Worm (Caenorhabditis elegans) whole organism, late embryonic: ENCODE data around the gene C54E10.6.

Source experiments
- C08G9.2 ChIP-seq: sonication (generic microtip); optimal IDR thresholded peaks from 2 replicates; lab custom pipeline; 2016; ENCODE audit warnings: mild to moderate bottlenecking, missing genetic modification characterization, moderate library complexity, missing compliant biosample characterization
- C38D4.7 ChIP-seq: fragments of 200-800 bp; sonication (Bioruptor generic); optimal IDR thresholded peaks from 2 replicates; lab custom pipeline; 2018; ENCODE audit warnings: mild to moderate bottlenecking, missing genetic modification characterization, moderate library complexity, missing compliant biosample characterization
- K02D7.2 ChIP-seq: sonication (generic microtip); optimal IDR thresholded peaks from 2 replicates; lab custom pipeline; 2017; ENCODE audit warnings: mild to moderate bottlenecking, missing genetic modification characterization, missing compliant biosample characterization
- K09A11.1 ChIP-seq: sonication (generic microtip); optimal IDR thresholded peaks from 2 replicates; lab custom pipeline; 2017; ENCODE audit warnings: antibody characterized with exemption, mild to moderate bottlenecking, missing genetic modification characterization, missing compliant biosample characterization; ENCODE audit not compliant: insufficient read depth
- T23F11.4 ChIP-seq: fragments of 200-800 bp; sonication (Bioruptor generic); optimal IDR thresholded peaks from 2 replicates; lab custom pipeline; 2018; ENCODE audit warnings: mild to moderate bottlenecking, missing genetic modification characterization, missing compliant biosample characterization
- ahr-1 ChIP-seq: sonication (generic microtip); optimal IDR thresholded peaks from 2 replicates; lab custom pipeline; 2016; ENCODE audit warnings: missing genetic modification characterization, missing compliant biosample characterization
- ceh-24 ChIP-seq: sonication (generic microtip); optimal IDR thresholded peaks from 2 replicates; lab custom pipeline; 2016; ENCODE audit warnings: mild to moderate bottlenecking, missing genetic modification characterization, missing compliant biosample characterization
- ceh-30 ChIP-seq: fragments of 150-350 bp; optimal IDR thresholded peaks from 2 replicates; lab custom pipeline; 2014; ENCODE audit warnings: missing biosample characterization, missing genetic modification characterization
- ceh-34 ChIP-seq: sonication (generic microtip); optimal IDR thresholded peaks from 2 replicates; lab custom pipeline; 2016; ENCODE audit warnings: mild to moderate bottlenecking, missing genetic modification characterization, missing compliant biosample characterization
- ceh-48 ChIP-seq: sonication (generic microtip); optimal IDR thresholded peaks from 2 replicates; lab custom pipeline; 2016; ENCODE audit warnings: missing genetic modification characterization, inconsistent platforms, missing compliant biosample characterization
- ceh-6 ChIP-seq: fragments of 200-800 bp; sonication (Bioruptor generic); optimal IDR thresholded peaks from 2 replicates; lab custom pipeline; 2018; ENCODE audit warnings: mild to moderate bottlenecking, missing genetic modification characterization, missing compliant biosample characterization
- elt-2 ChIP-seq: sonication (generic microtip); optimal IDR thresholded peaks from 2 replicates; lab custom pipeline; 2016; ENCODE audit warnings: missing genetic modification reagents, missing genetic modification characterization, missing compliant biosample characterization
- elt-4 ChIP-seq: sonication (generic microtip); optimal IDR thresholded peaks from 2 replicates; lab custom pipeline; 2016; ENCODE audit warnings: missing genetic modification characterization, missing compliant biosample characterization
- ets-4 ChIP-seq: sonication (generic microtip); optimal IDR thresholded peaks from 2 replicates; lab custom pipeline; 2016; ENCODE audit warnings: missing genetic modification characterization, missing compliant biosample characterization
- fax-1 ChIP-seq: sonication (generic microtip); optimal IDR thresholded peaks from 2 replicates; lab custom pipeline; 2016; ENCODE audit warnings: missing genotype, missing genetic modification characterization, missing compliant biosample characterization
- fkh-6 ChIP-seq: sonication (generic microtip); optimal IDR thresholded peaks from 2 replicates; lab custom pipeline; 2016; ENCODE audit warnings: missing genetic modification characterization, missing compliant biosample characterization
- gmeb-2 ChIP-seq: sonication (generic microtip); optimal IDR thresholded peaks from 2 replicates; lab custom pipeline; 2016; ENCODE audit warnings: missing genetic modification characterization, inconsistent platforms, missing compliant biosample characterization
- hlh-13 ChIP-seq: fragments of 200-800 bp; sonication (Bioruptor generic); optimal IDR thresholded peaks from 2 replicates; lab custom pipeline; 2018; ENCODE audit warnings: mild to moderate bottlenecking, missing genetic modification characterization, missing compliant biosample characterization
- hlh-15 ChIP-seq: sonication (generic microtip); optimal IDR thresholded peaks from 2 replicates; lab custom pipeline; 2016; ENCODE audit warnings: missing genetic modification characterization, missing compliant biosample characterization
- hlh-30 ChIP-seq: sonication (generic microtip); optimal IDR thresholded peaks from 2 replicates; lab custom pipeline; 2017; ENCODE audit warnings: antibody characterized with exemption, missing genetic modification characterization, missing compliant biosample characterization; ENCODE audit not compliant: insufficient read depth
- hlh-6 ChIP-seq: sonication (generic microtip); optimal IDR thresholded peaks from 2 replicates; lab custom pipeline; 2016; ENCODE audit warnings: missing genotype, missing genetic modification characterization, missing compliant biosample characterization
- hlh-8 ChIP-seq: sonication (generic microtip); optimal IDR thresholded peaks from 2 replicates; lab custom pipeline; 2016; ENCODE audit warnings: missing genotype, missing genetic modification characterization, missing compliant biosample characterization
- lim-6 ChIP-seq: sonication (generic microtip); optimal IDR thresholded peaks from 2 replicates; lab custom pipeline; 2016; ENCODE audit warnings: missing genetic modification characterization, missing compliant biosample characterization
- lin-11 ChIP-seq: fragments of 200-800 bp; sonication (Bioruptor generic); optimal IDR thresholded peaks from 2 replicates; lab custom pipeline; 2018; ENCODE audit warnings: mild to moderate bottlenecking, missing genetic modification characterization, missing compliant biosample characterization
- madf-2 ChIP-seq: sonication (generic microtip); optimal IDR thresholded peaks from 2 replicates; lab custom pipeline; 2017; ENCODE audit warnings: missing genetic modification characterization, missing compliant biosample characterization
- nhr-11 ChIP-seq: fragments of 150-350 bp; optimal IDR thresholded peaks from 2 replicates; lab custom pipeline; 2014; ENCODE audit warnings: missing biosample characterization, missing genetic modification characterization
- npax-4 ChIP-seq: sonication (generic microtip); optimal IDR thresholded peaks from 2 replicates; lab custom pipeline; 2016; ENCODE audit warnings: missing genetic modification characterization, missing compliant biosample characterization
- pat-9 ChIP-seq: fragments of 200-800 bp; sonication (Bioruptor generic); optimal IDR thresholded peaks from 2 replicates; lab custom pipeline; 2018; ENCODE audit warnings: mild to moderate bottlenecking, missing genetic modification characterization, moderate library complexity, missing compliant biosample characterization
- pax-1 ChIP-seq: fragments of 150-350 bp; optimal IDR thresholded peaks from 2 replicates; lab custom pipeline; 2014; ENCODE audit warnings: missing biosample characterization, missing genetic modification characterization
- pha-4 ChIP-seq: fragments of 150-350 bp; optimal IDR thresholded peaks from 2 replicates; lab custom pipeline; 2018; ENCODE audit warnings: missing biosample characterization, missing genetic modification reagents, missing genetic modification characterization
- pqm-1 ChIP-seq: sonication (generic microtip); optimal IDR thresholded peaks from 2 replicates; lab custom pipeline; 2016; ENCODE audit warnings: missing genetic modification characterization, missing compliant biosample characterization
- pros-1 ChIP-seq: fragments of 150-350 bp; optimal IDR thresholded peaks from 2 replicates; lab custom pipeline; 2014; ENCODE audit warnings: missing biosample characterization, missing genetic modification reagents, missing genetic modification characterization
- rnt-1 ChIP-seq: sonication (generic microtip); optimal IDR thresholded peaks from 2 replicates; lab custom pipeline; 2016; ENCODE audit warnings: missing genetic modification characterization, missing compliant biosample characterization
- sdc-2 ChIP-seq: sonication (generic microtip); optimal IDR thresholded peaks from 2 replicates; lab custom pipeline; 2016; ENCODE audit warnings: missing genotype, missing genetic modification characterization, missing compliant biosample characterization
- sox-4 ChIP-seq: sonication (generic microtip); optimal IDR thresholded peaks from 2 replicates; lab custom pipeline; 2017; ENCODE audit warnings: mild to moderate bottlenecking, missing genetic modification characterization, inconsistent platforms, missing compliant biosample characterization
- syd-9 ChIP-seq: sonication (generic microtip); optimal IDR thresholded peaks from 2 replicates; lab custom pipeline; 2016; ENCODE audit warnings: mild to moderate bottlenecking, missing genetic modification characterization, moderate library complexity, missing compliant biosample characterization
- tbx-2 ChIP-seq: sonication (generic microtip); optimal IDR thresholded peaks from 2 replicates; lab custom pipeline; 2016; ENCODE audit warnings: missing genetic modification characterization, missing compliant biosample characterization
- tbx-7 ChIP-seq: sonication (generic microtip); optimal IDR thresholded peaks from 2 replicates; lab custom pipeline; 2016; ENCODE audit warnings: missing genotype, missing genetic modification characterization, missing compliant biosample characterization
- unc-42 ChIP-seq: sonication (generic microtip); optimal IDR thresholded peaks from 2 replicates; lab custom pipeline; 2016; ENCODE audit warnings: missing genotype, missing genetic modification characterization, missing compliant biosample characterization
- unc-55 ChIP-seq: sonication (generic microtip); optimal IDR thresholded peaks from 2 replicates; lab custom pipeline; 2017; ENCODE audit warnings: missing biosample characterization, missing genetic modification reagents, missing genetic modification characterization
- unc-86 ChIP-seq: sonication (generic microtip); optimal IDR thresholded peaks from 2 replicates; lab custom pipeline; 2016; ENCODE audit warnings: missing genetic modification characterization, missing compliant biosample characterization
- zip-5 ChIP-seq: sonication (generic microtip); optimal IDR thresholded peaks from 2 replicates; lab custom pipeline; 2016; ENCODE audit warnings: missing genetic modification characterization, missing compliant biosample characterization

Gene C54E10.6

DNA sequence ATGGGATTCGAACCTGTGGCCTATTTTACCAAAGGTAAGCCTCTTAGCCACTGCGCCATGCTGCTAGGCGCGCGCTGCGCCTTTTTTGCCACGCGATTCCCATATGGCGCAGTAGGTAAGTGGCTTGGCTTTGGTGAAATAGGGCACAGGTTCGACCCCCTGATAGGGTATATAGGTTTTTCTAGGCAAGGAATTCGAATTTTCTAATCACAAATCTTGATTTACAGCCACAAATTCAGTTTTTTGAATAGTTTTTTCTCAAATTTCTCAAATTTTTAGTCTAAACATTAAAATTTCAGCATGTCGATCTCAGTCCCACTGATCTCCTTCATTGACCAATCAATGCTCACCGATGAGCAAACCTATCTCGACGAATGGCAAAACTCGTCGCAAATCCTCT is 2.2 kb upstream of the C54E10.6 start, which contains the start of gene C54E10.3:
Gene C54E10.3 (plus strand): TSS at position 301 of the 400 bp plus-strand sequence.
- TF ChIP-seq K09A11.1 (tag; lab: Kevin White, UChicago), result no peak
- TF ChIP-seq, all 69 proteins: peak for 0

DNA sequence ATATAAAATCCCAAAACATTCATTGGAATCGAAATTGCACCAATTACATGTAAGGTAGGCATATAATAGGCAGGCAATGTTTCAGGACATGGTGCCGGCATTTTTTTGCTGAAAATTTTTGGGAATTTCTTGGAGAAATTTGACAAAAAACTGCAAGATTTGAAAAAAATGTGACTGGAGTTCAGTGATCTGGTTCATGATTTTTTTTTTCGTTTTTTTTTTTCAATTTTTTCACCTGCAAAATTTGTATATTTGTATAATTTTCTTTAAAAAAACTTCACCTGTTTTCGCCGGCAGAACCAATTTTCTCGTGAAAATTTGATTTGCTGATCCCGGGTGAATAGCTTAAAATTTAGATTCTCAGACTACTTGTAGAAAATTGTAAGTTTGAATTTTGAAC is 2.1 kb downstream of the C54E10.6 start, which contains the start of gene sri-10:
Gene sri-10 (minus strand): TSS at position 101 of the 400 bp plus-strand sequence.
- TF ChIP-seq gmeb-2, result no peak
- TF ChIP-seq pat-9 (tag; lab: Kevin White, UChicago), result no peak
- TF ChIP-seq pax-1, result no peak
- TF ChIP-seq ceh-34 (tag; lab: Kevin White, UChicago), result no peak
- TF ChIP-seq unc-86, result no peak
- TF ChIP-seq syd-9 (tag; lab: Kevin White, UChicago), result no peak
- TF ChIP-seq sdc-2 (tag; lab: Kevin White, UChicago), result no peak
- TF ChIP-seq hlh-15, result no peak
- TF ChIP-seq, all 69 proteins: peak for 0

DNA sequence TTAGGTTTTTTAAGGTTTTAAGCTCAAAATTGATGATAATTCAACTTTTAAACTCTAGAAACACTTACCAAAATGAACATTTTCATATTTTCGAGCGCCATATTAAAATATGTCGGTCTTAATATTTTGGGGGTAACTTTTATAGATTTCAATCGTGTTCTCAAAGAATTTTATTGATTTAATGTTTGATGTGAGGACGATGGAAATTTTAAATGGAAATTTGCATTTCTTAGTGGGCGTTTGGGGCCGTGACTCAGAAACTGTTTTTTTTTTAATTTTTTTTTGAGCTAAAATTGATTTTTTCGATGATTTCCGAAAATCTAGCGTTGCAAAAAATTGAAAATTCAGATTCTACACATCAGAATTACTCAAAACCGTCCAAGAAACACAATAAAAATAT is 5.3 kb downstream of the C54E10.6 start, which contains the start of gene C54E10.10:
Gene C54E10.10 (minus strand): TSS at position 101 of the 400 bp plus-strand sequence.
- TF ChIP-seq pqm-1, result no peak
- no peak for TF ChIP-seq hlh-13
- TF ChIP-seq pha-4 (tag; lab: Kevin White, UChicago), result no peak
- TF ChIP-seq ets-4 (tag; lab: Kevin White, UChicago), result no peak
- TF ChIP-seq elt-2, result no peak
- TF ChIP-seq C08G9.2 (tag; lab: Kevin White, UChicago), result no peak
- TF ChIP-seq ceh-48, result no peak
- TF ChIP-seq madf-2 (tag; lab: Kevin White, UChicago), result no peak
- no peak for TF ChIP-seq npax-4 (tag; lab: Kevin White, UChicago)
- TF ChIP-seq sox-4, result no peak
- no peak for TF ChIP-seq elt-4 (tag; lab: Kevin White, UChicago)
- TF ChIP-seq ceh-24 (tag; lab: Kevin White, UChicago), result no peak

DNA sequence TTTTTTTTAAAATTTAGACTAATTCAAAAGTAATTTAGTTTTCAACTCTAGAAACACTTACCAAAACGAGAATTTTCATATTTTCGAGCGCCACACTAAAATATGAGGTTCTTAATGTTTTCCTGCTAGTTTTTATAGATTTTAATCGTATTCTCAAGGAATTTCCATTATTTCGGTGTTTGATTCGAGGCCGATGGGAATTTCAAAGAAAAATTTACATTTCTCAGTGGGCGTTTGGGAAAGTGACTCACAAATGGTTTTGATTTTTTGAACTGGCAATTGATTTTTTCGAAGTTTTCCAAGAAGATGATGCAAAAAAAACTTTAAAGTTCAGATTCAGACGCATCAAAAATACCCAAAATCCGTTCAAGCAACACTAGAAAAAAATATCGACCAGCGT is 6.5 kb downstream of the C54E10.6 start, which contains the start of gene C54E10.11:
Gene C54E10.11 (minus strand): TSS at position 101 of the 400 bp plus-strand sequence.
- TF ChIP-seq pros-1 (tag; lab: Kevin White, UChicago) (no peak), hlh-6 (no peak), zip-5 (no peak), rnt-1 (no peak), hlh-8 (tag; lab: Kevin White, UChicago) (no peak), unc-42 (no peak), ceh-30 (no peak), fax-1 (tag; lab: Kevin White, UChicago) (no peak), C08G9.2 (tag; lab: Kevin White, UChicago) (no peak), lim-6 (tag; lab: Kevin White, UChicago) (no peak), tbx-7 (tag; lab: Kevin White, UChicago) (no peak), C38D4.7 (GFP tag; lab: Kevin White, UChicago) (no peak), ceh-34 (tag; lab: Kevin White, UChicago) (no peak), nhr-11 (tag; lab: Kevin White, UChicago) (no peak), npax-4 (tag; lab: Kevin White, UChicago) (no peak)

DNA sequence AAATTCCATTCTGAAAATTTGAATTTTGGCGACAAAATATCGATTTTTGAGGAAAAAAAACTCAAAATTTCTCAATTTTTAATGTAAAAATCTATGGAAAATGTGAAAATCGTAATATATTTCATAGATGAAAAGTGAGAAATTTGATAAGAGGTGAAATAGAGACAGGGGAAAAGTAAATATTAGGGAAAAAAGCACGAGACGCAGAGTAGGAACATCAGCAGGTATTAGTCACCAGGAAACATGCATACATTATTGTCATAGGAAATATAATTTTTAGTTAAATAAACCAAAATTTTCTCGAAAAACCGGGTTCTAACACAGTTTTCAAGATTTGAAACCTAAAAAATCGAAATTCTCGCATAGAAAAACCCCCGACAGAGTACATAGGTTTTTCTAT is 7.7 kb downstream of the C54E10.6 start, which contains the start of gene nhr-170:
Gene nhr-170 (minus strand): TSS at position 16 of the 400 bp plus-strand sequence.
- TF ChIP-seq ahr-1 (tag; lab: Kevin White, UChicago), result no peak
- no peak for TF ChIP-seq lin-11 (tag; lab: Kevin White, UChicago)
- no peak for TF ChIP-seq tbx-2 (tag; lab: Kevin White, UChicago)
- no peak for TF ChIP-seq unc-42
- TF ChIP-seq hlh-30 (tag; lab: Kevin White, UChicago), result no peak
- TF ChIP-seq K02D7.2 (tag; lab: Kevin White, UChicago), result no peak
- TF ChIP-seq hlh-15, result no peak
- TF ChIP-seq ceh-24 (tag; lab: Kevin White, UChicago), result no peak
- TF ChIP-seq K09A11.1 (tag; lab: Kevin White, UChicago), result no peak
- no peak for TF ChIP-seq sox-4
- TF ChIP-seq T23F11.4 (GFP tag; lab: Kevin White, UChicago), result no peak
- TF ChIP-seq hlh-13, result no peak
- TF ChIP-seq fkh-6, result no peak
- no peak for TF ChIP-seq elt-4 (tag; lab: Kevin White, UChicago)
- no peak for TF ChIP-seq ceh-6
- TF ChIP-seq unc-55 (GFP tag; lab: Kevin White, UChicago), result no peak
